Worm (Caenorhabditis elegans): ENCODE results near the gene str-35.

DNA sequence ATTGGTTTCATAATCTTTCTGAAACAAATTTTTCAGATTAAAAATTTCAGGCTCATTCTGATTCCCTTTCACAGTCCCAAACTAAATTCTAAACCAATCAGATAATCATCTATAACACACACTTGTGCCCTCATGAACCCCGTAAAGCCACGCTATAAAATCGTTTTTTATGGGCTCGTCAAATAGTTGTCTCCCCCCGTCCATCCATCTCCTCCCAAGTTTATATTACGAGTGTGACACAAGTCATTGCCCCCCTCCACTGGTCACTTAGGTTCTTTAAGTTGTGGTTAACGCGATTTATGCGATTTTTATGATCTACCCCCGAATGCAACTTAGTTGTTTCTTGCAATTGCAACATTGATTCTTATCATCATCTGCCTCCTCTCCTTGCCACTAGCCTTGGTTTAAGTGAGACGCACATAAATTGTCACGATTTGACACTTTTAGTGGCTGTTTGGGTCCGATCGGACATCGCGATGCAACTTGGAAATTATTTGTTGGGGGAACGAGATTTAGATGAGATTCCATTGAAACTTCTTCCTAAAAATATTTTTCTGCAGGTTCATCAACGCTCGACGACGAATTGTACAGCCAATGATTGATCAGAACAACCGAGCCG, 34.8 kb downstream of the str-35 start:
- TF ChIP-seq lag-1 (GFP tag; IDR thresholded peaks at IDR 0.05) = no peak
- TF ChIP-seq him-1 (tag; optimal IDR thresholded peaks at IDR 0.05) = no peak
- no peak for TF ChIP-seq die-1 (tag; optimal IDR thresholded peaks at IDR 0.05)
- TF ChIP-seq xnd-1 (tag; optimal IDR thresholded peaks at IDR 0.05) = no peak
- TF ChIP-seq snpc-3.4 (tag; optimal IDR thresholded peaks at IDR 0.05) = no peak

All from whole organism, young adult.